Fruit fly (Drosophila melanogaster) S2 (cell line): ENCODE data around the gene CG5727.

Source experiments
- CG8478 ChIP-seq: fragments of >200 bp; optimal IDR thresholded peaks from 2 replicates; lab custom pipeline; 2018
- CTCF ChIP-seq, 2 experiments: fragments of >200 bp; optimal IDR thresholded peaks; 2 replicates each; lab custom pipeline; 2018

DNA sequence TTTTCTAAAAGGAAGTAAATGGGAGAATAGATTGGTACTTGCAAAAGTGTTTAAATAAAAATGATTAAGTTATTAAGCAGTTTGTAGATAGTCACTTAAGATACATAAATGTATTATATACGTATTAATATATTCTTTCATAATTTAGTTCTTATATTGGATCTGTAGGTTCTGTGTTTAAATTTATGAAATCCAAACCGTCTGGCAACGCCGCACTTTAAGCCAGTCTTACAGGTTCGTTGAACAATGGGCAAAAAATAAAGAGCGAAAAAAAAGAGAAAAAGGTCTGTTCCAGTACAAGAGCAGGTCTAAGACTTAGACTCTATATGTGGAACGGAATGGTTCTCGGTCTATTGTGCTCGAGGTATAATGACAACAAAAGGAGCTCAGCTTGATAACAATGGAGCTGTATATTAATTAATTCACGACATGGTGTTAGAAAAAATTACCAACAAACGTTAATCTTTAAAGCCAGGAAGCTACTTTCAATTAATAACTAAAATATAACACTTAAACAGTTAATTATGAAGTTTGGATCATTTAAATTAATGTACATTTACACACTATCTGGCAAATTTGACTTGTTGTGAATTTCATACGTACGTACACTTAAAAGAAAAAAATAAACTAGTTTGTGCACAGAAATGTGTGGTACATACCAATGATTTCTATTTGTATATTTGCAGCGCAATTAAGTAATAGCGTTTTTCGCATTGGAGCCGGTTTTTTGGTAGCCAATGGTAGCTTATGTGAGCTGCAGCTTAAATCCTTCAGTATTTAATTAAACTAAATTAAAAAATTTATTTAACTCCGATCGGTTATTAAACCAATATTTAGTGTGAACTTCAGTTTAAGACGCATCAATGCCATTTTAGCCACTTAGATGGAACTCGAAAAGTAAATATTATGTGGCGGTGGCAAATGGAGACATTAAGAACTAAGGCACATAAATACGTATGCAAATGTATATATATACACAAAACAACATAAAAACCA is 1.4 kb downstream of the CG5727 start, which contains the start of gene CG5731:
- TF ChIP-seq CTCF (optimal IDR thresholded peaks at IDR 0.05; lab: Kevin White, UChicago) (no peak), CG8478 (no peak)
